Worm (Caenorhabditis elegans) whole organism, L4/young adult: ENCODE results near the gene H12I19.115.

ENCODE experiments used
- W03F9.2 ChIP-seq: fragments of 150-350 bp; optimal IDR thresholded peaks from 2 replicates; lab custom pipeline; 2014; ENCODE audit warnings: missing biosample characterization, missing genetic modification characterization
- dao-5 ChIP-seq: sonication (generic microtip); optimal IDR thresholded peaks from 2 replicates; lab custom pipeline; 2016; ENCODE audit warnings: missing genotype, missing genetic modification characterization, moderate library complexity, missing compliant biosample characterization
- him-1 ChIP-seq: sonication (generic microtip); optimal IDR thresholded peaks from 2 replicates; lab custom pipeline; 2016; ENCODE audit warnings: missing genotype, missing genetic modification reagents, missing genetic modification characterization, missing compliant biosample characterization

DNA sequence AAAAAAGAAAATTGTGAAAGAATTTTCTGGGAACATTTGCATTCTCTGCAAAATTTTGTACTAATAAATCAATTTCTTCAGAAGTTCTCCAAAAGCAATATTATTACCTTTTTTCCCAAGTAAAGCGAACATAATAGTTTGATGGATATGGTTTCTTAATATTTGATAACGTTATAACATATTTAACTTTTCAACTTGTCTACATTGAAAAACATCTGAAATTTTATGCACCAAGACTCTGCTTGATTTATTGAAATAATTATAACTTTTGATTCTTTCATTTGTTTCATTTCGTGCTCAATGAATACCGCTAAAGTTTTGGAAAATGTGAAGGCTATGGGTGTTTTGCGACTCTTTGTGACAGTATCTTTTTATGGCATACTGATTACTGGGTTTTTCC, 9.4 kb upstream of the H12I19.115 start, which contains the start of gene srz-31:
- TF ChIP-seq him-1 (tag; lab: Kevin White, UChicago) (no peak), dao-5 (tag; lab: Kevin White, UChicago) (no peak), W03F9.2 (no peak)
